Worm (Caenorhabditis elegans) whole organism, L4/young adult: Measurements from ENCODE around the gene str-12.

Source experiments
- W03F9.2 ChIP-seq: fragments of 150-350 bp; optimal IDR thresholded peaks from 2 replicates; lab custom pipeline; 2014; ENCODE audit warnings: missing biosample characterization, missing genetic modification characterization
- dao-5 ChIP-seq: sonication (generic microtip); optimal IDR thresholded peaks from 2 replicates; lab custom pipeline; 2016; ENCODE audit warnings: missing genotype, missing genetic modification characterization, moderate library complexity, missing compliant biosample characterization
- him-1 ChIP-seq: sonication (generic microtip); optimal IDR thresholded peaks from 2 replicates; lab custom pipeline; 2016; ENCODE audit warnings: missing genotype, missing genetic modification reagents, missing genetic modification characterization, missing compliant biosample characterization

The str-12 gene

ce11 chrV:15610350-15610940 is at the start of gene str-12, which contains the start of gene fbxa-153:
Gene str-12 (plus strand): TSS chrV:15610890.
Gene fbxa-153 (minus strand): TSS chrV:15610384.
- TF ChIP-seq dao-5 (tag; lab: Kevin White, UChicago), result no peak
- TF ChIP-seq him-1 (tag; lab: Kevin White, UChicago), result no peak
- TF ChIP-seq W03F9.2, result no peak

ce11 chrV:15562541-15562940 is 48.1 kb upstream of the str-12 start:
- TF ChIP-seq dao-5 (tag; lab: Kevin White, UChicago), result no peak
- TF ChIP-seq W03F9.2, result no peak
- TF ChIP-seq him-1 (tag; lab: Kevin White, UChicago), result no peak

ce11 chrV:15563477-15563876 is 47.2 kb upstream of the str-12 start:
- TF ChIP-seq W03F9.2 (no peak), dao-5 (tag; lab: Kevin White, UChicago) (no peak), him-1 (tag; lab: Kevin White, UChicago) (no peak)

ce11 chrV:15563985-15564384 is 46.7 kb upstream of the str-12 start:
- TF ChIP-seq him-1 (tag; lab: Kevin White, UChicago), result no peak
- TF ChIP-seq W03F9.2, result no peak
- TF ChIP-seq dao-5 (tag; lab: Kevin White, UChicago), result no peak

- TF ChIP-seq him-1 (tag; lab: Kevin White, UChicago) (peak; percentile 22), dao-5 (tag; lab: Kevin White, UChicago) (no peak)
Observed at ce11 chrV:15566511-15567178, 44.0 kb upstream of the str-12 start.

- no peak for TF ChIP-seq W03F9.2
- no peak for TF ChIP-seq him-1 (tag; lab: Kevin White, UChicago)
- TF ChIP-seq dao-5 (tag; lab: Kevin White, UChicago), result no peak
Observed at ce11 chrV:15567344-15567804, 43.3 kb upstream of the str-12 start, which contains the start of gene acs-2. Gene acs-2 (plus strand): TSS chrV:15567394.

ce11 chrV:15568381-15568780 is 42.3 kb upstream of the str-12 start:
- TF ChIP-seq W03F9.2, result no peak
- no peak for TF ChIP-seq dao-5 (tag; lab: Kevin White, UChicago)
- no peak for TF ChIP-seq him-1 (tag; lab: Kevin White, UChicago)

- TF ChIP-seq dao-5 (tag; lab: Kevin White, UChicago) (no peak), W03F9.2 (no peak), him-1 (tag; lab: Kevin White, UChicago) (no peak)
Observed at ce11 chrV:15569702-15570430, 40.8 kb upstream of the str-12 start, which contains the start of gene lsm-5. Gene lsm-5 (plus strand): TSS chrV:15570380.

ce11 chrV:15571006-15571526 is 39.6 kb upstream of the str-12 start, which contains the start of gene fbxa-95:
Gene fbxa-95 (plus strand): TSS chrV:15571476.
- TF ChIP-seq him-1 (tag; lab: Kevin White, UChicago), result no peak
- TF ChIP-seq dao-5 (tag; lab: Kevin White, UChicago), result no peak
- TF ChIP-seq W03F9.2, result no peak

ce11 chrV:15572613-15573012 is 38.1 kb upstream of the str-12 start, which contains the start of gene fbxa-94:
Gene fbxa-94 (plus strand): TSS chrV:15572913.
- TF ChIP-seq W03F9.2 (no peak), him-1 (tag; lab: Kevin White, UChicago) (no peak), dao-5 (tag; lab: Kevin White, UChicago) (no peak)

- TF ChIP-seq dao-5 (tag; lab: Kevin White, UChicago) (no peak), him-1 (tag; lab: Kevin White, UChicago) (no peak), W03F9.2 (no peak)
Observed at ce11 chrV:15575305-15575704, 35.4 kb upstream of the str-12 start, which contains the start of gene mdt-28. Gene mdt-28 (minus strand): TSS chrV:15575405.

- TF ChIP-seq dao-5 (tag; lab: Kevin White, UChicago) (no peak), W03F9.2 (no peak), him-1 (tag; lab: Kevin White, UChicago) (no peak)
Observed at ce11 chrV:15577395-15577896, 33.2 kb upstream of the str-12 start, which contains the start of gene atx-3. Gene atx-3 (minus strand): TSS chrV:15577445.

- TF ChIP-seq dao-5 (tag; lab: Kevin White, UChicago) (no peak), W03F9.2 (no peak), him-1 (tag; lab: Kevin White, UChicago) (no peak)
Observed at ce11 chrV:15578386-15578785, 32.3 kb upstream of the str-12 start, which contains the start of gene F28F8.9. Gene F28F8.9 (minus strand): TSS chrV:15578673.
